Worm (Caenorhabditis elegans) whole organism, L3 larva: ENCODE data around the gene M151.7.

Experiments used
- elt-3 ChIP-seq, 3 experiments: fragments of 150-350 bp in 1 of 3; sonication (generic microtip) in 2 of 3; optimal IDR thresholded peaks; 2 replicates in 2 of 3; 4 replicates in 1 of 3; lab custom pipeline; 2014 to 2017; ENCODE audit warnings: missing biosample characterization in 3 of 3, missing genetic modification characterization in 3 of 3
- snpc-4 ChIP-seq: fragments of 150-350 bp; optimal IDR thresholded peaks from 2 replicates; lab custom pipeline; 2014; ENCODE audit warnings: missing biosample characterization, missing genetic modification characterization

- no peak for TF ChIP-seq snpc-4 (tag; lab: Kevin White, UChicago)
- TF ChIP-seq elt-3 (tag; optimal IDR thresholded peaks at IDR 0.05; lab: Kevin White, UChicago), result no peak
Observed at ce11 chrII:3616615-3617014, 5.5 kb upstream of the M151.7 start.
